Fruit fly (Drosophila melanogaster) whole organism, wandering third instar larva: Measurements from ENCODE around the gene Cmpk.

Experiments used
- Abd-B ChIP-seq: fragments of >200 bp; optimal IDR thresholded peaks from 2 replicates; lab custom pipeline; 2017; ENCODE audit warnings: missing biosample characterization, missing genetic modification characterization
- CG32264 ChIP-seq: fragments of 200-800 bp; sonication (Bioruptor generic); optimal IDR thresholded peaks from 2 replicates; lab custom pipeline; 2016; ENCODE audit warnings: missing biosample characterization, missing genetic modification characterization
- CG9705 ChIP-seq: fragments of 200-800 bp; sonication (Bioruptor generic); optimal IDR thresholded peaks from 2 replicates; lab custom pipeline; 2018; ENCODE audit warnings: missing biosample characterization, mild to moderate bottlenecking, missing genetic modification characterization
- CrebA ChIP-seq: fragments of 200-800 bp; sonication (Bioruptor generic); optimal IDR thresholded peaks from 2 replicates; lab custom pipeline; 2016; ENCODE audit warnings: missing biosample characterization, mild to moderate bottlenecking, missing genetic modification characterization, borderline replicate concordance
- Dfd ChIP-seq: fragments of >200 bp; optimal IDR thresholded peaks from 2 replicates; lab custom pipeline; 2017; ENCODE audit warnings: missing biosample characterization, missing genetic modification characterization
- Dif ChIP-seq: fragments of 200-275, 200-300 bp; sonication (Bioruptor generic); optimal IDR thresholded peaks from 2 replicates; lab custom pipeline; 2018; ENCODE audit warnings: missing biosample characterization, missing genetic modification characterization; ENCODE audit not compliant: partially characterized antibody
- GATAd ChIP-seq: sonication (Bioruptor generic); optimal IDR thresholded peaks from 2 replicates; lab custom pipeline; 2016; ENCODE audit warnings: missing biosample characterization, missing genetic modification characterization
- HLH106 ChIP-seq: fragments of 200-800 bp; optimal IDR thresholded peaks from 3 replicates; lab custom pipeline; 2019; ENCODE audit warnings: missing biosample characterization, mild to moderate bottlenecking, missing genetic modification characterization, moderate library complexity
- Hnf4 ChIP-seq: fragments of 200-800 bp; sonication (Bioruptor generic); optimal IDR thresholded peaks from 2 replicates; lab custom pipeline; 2016; ENCODE audit warnings: missing biosample characterization, mild to moderate bottlenecking, missing genetic modification characterization
- Hr78 ChIP-seq: fragments of >200 bp; optimal IDR thresholded peaks from 2 replicates; lab custom pipeline; 2017; ENCODE audit warnings: missing biosample characterization, missing genetic modification characterization
- Hr83 ChIP-seq: fragments of 200-300 bp; sonication (Bioruptor generic); optimal IDR thresholded peaks from 2 replicates; lab custom pipeline; 2016; ENCODE audit warnings: missing biosample characterization, mild to moderate bottlenecking, missing genetic modification characterization, moderate library complexity; ENCODE audit not compliant: poor library complexity, severe bottlenecking
- Jra ChIP-seq: sonication (Bioruptor generic); optimal IDR thresholded peaks from 2 replicates; lab custom pipeline; 2016; ENCODE audit warnings: missing biosample characterization, missing genetic modification characterization
- Mio ChIP-seq: sonication (Bioruptor generic); optimal IDR thresholded peaks from 2 replicates; lab custom pipeline; 2016; ENCODE audit warnings: missing biosample characterization, missing genetic modification characterization
- Myc ChIP-seq: fragments of >200 bp; optimal IDR thresholded peaks from 2 replicates; lab custom pipeline; 2017
- N ChIP-seq: fragments of >200 bp; optimal IDR thresholded peaks from 2 replicates; lab custom pipeline; 2018; ENCODE audit warnings: missing biosample characterization, missing external identifiers, missing genetic modification characterization
- OdsH ChIP-seq: fragments of 200-800 bp; sonication (Bioruptor generic); optimal IDR thresholded peaks from 2 replicates; lab custom pipeline; 2016; ENCODE audit warnings: missing biosample characterization, mild to moderate bottlenecking, missing genetic modification characterization
- Rel ChIP-seq, 2 experiments: fragments of 200-800 bp; sonication (Bioruptor generic) in 1 of 2; optimal IDR thresholded peaks; 2 replicates in 1 of 2; 3 replicates in 1 of 2; lab custom pipeline; 2016 to 2019; ENCODE audit warnings: mild to moderate bottlenecking in 2 of 2, missing biosample characterization in 2 of 2, missing genetic modification characterization in 2 of 2, moderate library complexity in 1 of 2
- Sp1 ChIP-seq: fragments of 200-800 bp; sonication (Bioruptor generic); optimal IDR thresholded peaks from 3 replicates; lab custom pipeline; 2019; ENCODE audit warnings: missing biosample characterization, mild to moderate bottlenecking, missing genetic modification characterization, moderate library complexity
- Vsx2 ChIP-seq: fragments of 200-300, 225-300 bp; sonication (Bioruptor generic); optimal IDR thresholded peaks from 2 replicates; lab custom pipeline; 2018; ENCODE audit warnings: missing biosample characterization, missing genetic modification characterization; ENCODE audit not compliant: partially characterized antibody
- br ChIP-seq: fragments of 200-800 bp; sonication (Bioruptor generic); optimal IDR thresholded peaks from 2 replicates; lab custom pipeline; 2016; ENCODE audit warnings: missing biosample characterization, missing genetic modification characterization
- brk ChIP-seq: fragments of 200-800 bp; sonication (Bioruptor generic); optimal IDR thresholded peaks from 2 replicates; lab custom pipeline; 2016; ENCODE audit warnings: missing biosample characterization, mild to moderate bottlenecking, missing genetic modification characterization
- dl ChIP-seq, 2 experiments: fragments of 175-275, 200-275 bp in 1 of 2; fragments of 200-275 bp in 1 of 2; sonication (Bioruptor generic); optimal IDR thresholded peaks; lab custom pipeline; 2018; ENCODE audit warnings: mild to moderate bottlenecking in 2 of 2, missing biosample characterization in 2 of 2, missing genetic modification characterization in 2 of 2, moderate library complexity in 2 of 2; ENCODE audit not compliant: partially characterized antibody in 2 of 2, insufficient read depth in 1 of 2
- dmrt93B ChIP-seq: fragments of 200-800 bp; sonication (Bioruptor generic); optimal IDR thresholded peaks from 2 replicates; lab custom pipeline; 2018; ENCODE audit warnings: missing biosample characterization, mild to moderate bottlenecking, missing genetic modification characterization
- dsf ChIP-seq: sonication (Bioruptor generic); optimal IDR thresholded peaks from 2 replicates; lab custom pipeline; 2016; ENCODE audit warnings: missing biosample characterization, missing genetic modification characterization, borderline replicate concordance
- ey ChIP-seq: fragments of 200-800 bp; sonication (Bioruptor generic); optimal IDR thresholded peaks from 2 replicates; lab custom pipeline; 2016; ENCODE audit warnings: missing biosample characterization, missing genetic modification characterization
- foxo ChIP-seq, 2 experiments: fragments of 200-800 bp; sonication (Bioruptor generic); optimal IDR thresholded peaks; 2 replicates in 1 of 2; 3 replicates in 1 of 2; lab custom pipeline; 2016 to 2017; ENCODE audit warnings: missing biosample characterization in 2 of 2, missing genetic modification characterization in 2 of 2
- fru ChIP-seq: fragments of 200-800 bp; sonication (Bioruptor generic); optimal IDR thresholded peaks from 3 replicates; lab custom pipeline; 2016; ENCODE audit warnings: missing biosample characterization, mild to moderate bottlenecking, missing genetic modification characterization
- h ChIP-seq: fragments of 200-800 bp; sonication (Bioruptor generic); optimal IDR thresholded peaks from 3 replicates; lab custom pipeline; 2016; ENCODE audit warnings: missing biosample characterization, mild to moderate bottlenecking, missing genetic modification characterization
- jim ChIP-seq: fragments of 175-275, 200-325 bp; sonication (Bioruptor generic); optimal IDR thresholded peaks from 2 replicates; lab custom pipeline; 2016; ENCODE audit warnings: missing biosample characterization, mild to moderate bottlenecking, missing genetic modification characterization
- lola ChIP-seq: fragments of >200 bp; optimal IDR thresholded peaks from 2 replicates; lab custom pipeline; 2017; ENCODE audit warnings: missing biosample characterization, missing genetic modification characterization
- pan ChIP-seq: fragments of >200 bp; optimal IDR thresholded peaks from 2 replicates; lab custom pipeline; 2017
- psq ChIP-seq: fragments of 200-800 bp; sonication (Bioruptor generic); optimal IDR thresholded peaks from 3 replicates; lab custom pipeline; 2017; ENCODE audit warnings: missing biosample characterization, mild to moderate bottlenecking, missing genetic modification characterization, moderate library complexity
- rgr ChIP-seq: fragments of 200-800 bp; sonication (Bioruptor generic); optimal IDR thresholded peaks from 3 replicates; lab custom pipeline; 2016; ENCODE audit warnings: missing biosample characterization, mild to moderate bottlenecking, missing genetic modification characterization
- sage ChIP-seq: fragments of 200-800 bp; sonication (Bioruptor generic); optimal IDR thresholded peaks from 2 replicates; lab custom pipeline; 2016; ENCODE audit warnings: missing biosample characterization, mild to moderate bottlenecking, missing genetic modification characterization
- sv ChIP-seq: fragments of 200-800 bp; sonication (Bioruptor generic); optimal IDR thresholded peaks from 3 replicates; lab custom pipeline; 2016; ENCODE audit warnings: missing biosample characterization, missing genetic modification characterization
- tai ChIP-seq: sonication (Bioruptor generic); optimal IDR thresholded peaks from 2 replicates; lab custom pipeline; 2016; ENCODE audit warnings: missing biosample characterization, missing genetic modification characterization
- usp ChIP-seq: fragments of >200 bp; optimal IDR thresholded peaks from 2 replicates; lab custom pipeline; 2017; ENCODE audit warnings: missing biosample characterization, missing genetic modification characterization
- woc ChIP-seq: sonication (Bioruptor generic); optimal IDR thresholded peaks from 2 replicates; lab custom pipeline; 2016; ENCODE audit warnings: missing biosample characterization, mild to moderate bottlenecking, missing genetic modification characterization

Gene Cmpk

DNA sequence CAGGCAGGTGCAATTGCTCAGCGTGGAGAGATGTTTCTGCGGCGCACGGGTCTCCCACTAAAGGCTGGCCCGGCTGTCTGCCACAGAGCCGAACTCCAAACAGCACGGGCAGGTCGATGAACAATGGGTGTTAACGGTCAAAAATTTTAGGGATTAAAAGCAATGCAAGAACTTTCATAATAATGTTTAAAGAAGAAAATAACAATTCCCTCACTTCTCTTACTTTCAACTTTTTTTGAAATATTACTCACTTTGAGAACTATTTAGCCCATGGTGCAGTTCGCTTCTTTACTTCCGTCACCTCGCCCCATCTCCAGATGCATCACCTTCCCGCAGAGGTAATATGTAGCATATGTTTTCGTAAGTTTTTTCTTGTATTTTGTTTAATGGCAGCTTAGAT is 17.2 kb upstream of the Cmpk start:
- peak; percentile 71 for TF ChIP-seq woc (GFP tag; lab: Kevin White, UChicago)
- peak; percentile 60 for TF ChIP-seq Sp1 (GFP tag; lab: Kevin White, UChicago)
- TF ChIP-seq dsf (GFP tag; lab: Kevin White, UChicago) = no peak
- TF ChIP-seq rgr (GFP tag; lab: Kevin White, UChicago) = peak; percentile 73
- no peak for TF ChIP-seq CG32264
- no peak for TF ChIP-seq dl (GFP tag; optimal IDR thresholded peaks at IDR 0.05; lab: Kevin White, UChicago; ENCODE audit: insufficient read depth in 1 of 2, partially characterized antibody in 2 of 2)
- TF ChIP-seq lola (GFP tag; lab: Kevin White, UChicago) = no peak
- no peak for TF ChIP-seq CrebA (GFP tag; lab: Kevin White, UChicago)
- no peak for TF ChIP-seq Hr78
- peak; percentile 3 for TF ChIP-seq Jra (GFP tag; lab: Kevin White, UChicago)
- no peak for TF ChIP-seq Dfd (GFP tag; lab: Kevin White, UChicago)
- TF ChIP-seq Abd-B (GFP tag; lab: Kevin White, UChicago) = no peak
- peak; percentile 58 for TF ChIP-seq Hnf4 (GFP tag; lab: Kevin White, UChicago)
- TF ChIP-seq GATAd (GFP tag; lab: Kevin White, UChicago) = no peak
- peak; percentile 73 for TF ChIP-seq ey (GFP tag; lab: Kevin White, UChicago)
- TF ChIP-seq OdsH = peak; percentile 72
- TF ChIP-seq br (GFP tag; lab: Kevin White, UChicago) = peak; percentile 77
- TF ChIP-seq brk = no peak
- TF ChIP-seq psq (GFP tag; lab: Kevin White, UChicago) = peak; percentile 56
- TF ChIP-seq Rel (GFP tag; optimal IDR thresholded peaks at IDR 0.05; lab: Kevin White, UChicago) = no peak
- no peak for TF ChIP-seq Rel (tag; optimal IDR thresholded peaks at IDR 0.05; lab: Kevin White, UChicago)
- TF ChIP-seq usp = no peak
- no peak for TF ChIP-seq Vsx2
- TF ChIP-seq fru (GFP tag; lab: Kevin White, UChicago) = peak; percentile 79
- no peak for TF ChIP-seq Dif (GFP tag; lab: Kevin White, UChicago)
- peak; percentile 68 for TF ChIP-seq HLH106 (tag; lab: Kevin White, UChicago)
- no peak for TF ChIP-seq Myc
- no peak for TF ChIP-seq sv (GFP tag; lab: Kevin White, UChicago)
- TF ChIP-seq pan (lab: Kevin White, UChicago) = no peak
- TF ChIP-seq N = no peak
- no peak for TF ChIP-seq jim
- peak; percentile 58 for TF ChIP-seq sage (GFP tag; lab: Kevin White, UChicago)
- TF ChIP-seq tai (GFP tag; lab: Kevin White, UChicago) = no peak
- peak; percentile 36 for TF ChIP-seq dmrt93B (GFP tag; lab: Kevin White, UChicago)
- peak; percentile 81 for TF ChIP-seq h (GFP tag; lab: Kevin White, UChicago)
- TF ChIP-seq Hr83 = no peak
- TF ChIP-seq foxo (GFP tag; optimal IDR thresholded peaks at IDR 0.05; lab: Kevin White, UChicago) = peak in 1 of 2 experiments; percentile 87
- no peak for TF ChIP-seq CG9705 (GFP tag; lab: Kevin White, UChicago)
- TF ChIP-seq Mio (GFP tag; lab: Kevin White, UChicago) = no peak

DNA sequence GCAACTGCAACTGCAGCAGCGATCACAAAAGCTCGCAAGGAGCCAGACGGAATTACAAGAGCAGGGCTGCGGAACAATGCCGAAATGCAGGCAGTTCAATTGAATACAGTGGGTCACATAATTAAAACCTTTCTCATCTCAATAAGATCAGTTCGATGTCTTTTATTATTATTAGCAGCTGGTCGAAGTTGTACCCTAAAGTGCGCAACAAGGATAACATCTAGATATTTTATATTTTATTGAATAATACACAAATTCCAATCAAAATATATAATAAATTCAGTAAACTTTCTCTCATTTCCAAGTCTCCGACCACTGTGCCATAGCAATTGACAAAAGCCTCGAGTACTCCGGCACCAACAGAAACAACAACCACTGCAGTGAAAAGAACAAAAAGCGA is 12.9 kb upstream of the Cmpk start:
- TF ChIP-seq br (GFP tag; lab: Kevin White, UChicago) (no peak), Jra (GFP tag; lab: Kevin White, UChicago) (no peak), fru (GFP tag; lab: Kevin White, UChicago) (peak; percentile 9), N (no peak), sage (GFP tag; lab: Kevin White, UChicago) (no peak), psq (GFP tag; lab: Kevin White, UChicago) (peak; percentile 29), Dfd (GFP tag; lab: Kevin White, UChicago) (no peak), Sp1 (GFP tag; lab: Kevin White, UChicago) (peak; percentile 23), h (GFP tag; lab: Kevin White, UChicago) (peak; percentile 35), woc (GFP tag; lab: Kevin White, UChicago) (peak; percentile 16), foxo (GFP tag; optimal IDR thresholded peaks at IDR 0.05; lab: Kevin White, UChicago) (peak in 1 of 2 experiments; percentile 25), rgr (GFP tag; lab: Kevin White, UChicago) (peak; percentile 33), HLH106 (tag; lab: Kevin White, UChicago) (peak; percentile 30)
